In the genomic region with DNA sequence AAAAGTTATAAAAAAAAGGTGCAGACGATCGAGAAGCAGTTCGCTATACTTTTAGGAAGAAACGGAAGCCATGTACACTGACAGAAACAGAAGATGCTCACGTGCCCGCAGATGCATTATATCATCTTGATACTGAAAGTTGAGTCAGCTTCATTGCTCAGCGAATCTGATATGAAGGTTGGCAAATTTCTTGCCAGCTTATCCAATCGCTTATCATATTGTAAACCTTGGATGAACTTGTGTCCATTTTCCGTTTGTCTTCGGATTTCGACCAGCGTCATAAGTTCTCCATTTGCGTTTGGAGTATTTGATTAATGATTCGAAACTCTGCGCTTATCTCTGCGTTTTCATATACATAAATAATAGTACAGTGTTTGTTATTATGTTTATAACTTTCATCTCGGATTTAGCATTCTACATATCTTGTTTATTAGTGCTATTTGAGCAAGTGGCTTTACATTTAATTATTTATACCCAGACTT, we compare ENCODE assay signal across 1 fruit fly cellular context.
A peak's percentile ranks its signal among the peaks of the same experiment; 100 is the strongest.
TF ChIP-seq lines count a peak whose summit lies in the region.

No protein-coding gene starts in this region.

TF ChIP-seq in whole organism, prepupa, 60 proteins besides CTCF, POLR2A, EP300 and RAD21 (continued from another document):
- no peak for TF ChIP-seq CG10669 (GFP tag; optimal IDR thresholded peaks at IDR 0.05; lab: Kevin White, UChicago)
- TF ChIP-seq CG32006 (GFP tag; optimal IDR thresholded peaks at IDR 0.05; lab: Kevin White, UChicago) = peak; percentile 47
- TF ChIP-seq CG34406 (GFP tag; optimal IDR thresholded peaks at IDR 0.05; lab: Kevin White, UChicago) = peak; percentile 25
- no peak for TF ChIP-seq Ets96B (tag; optimal IDR thresholded peaks at IDR 0.05; lab: Kevin White, UChicago)
- peak; percentile 16 to 35 for TF ChIP-seq ss (GFP tag; optimal IDR thresholded peaks at IDR 0.05; lab: Kevin White, UChicago)
- TF ChIP-seq CG6163 (GFP tag; IDR thresholded peaks at IDR 0.05; lab: Robert Waterston, UW) = no peak
- TF ChIP-seq dac (GFP tag; optimal IDR thresholded peaks at IDR 0.05; lab: Kevin White, UChicago) = no peak
- no peak for TF ChIP-seq CG8319 (GFP tag; optimal IDR thresholded peaks at IDR 0.05; lab: Kevin White, UChicago)
- TF ChIP-seq Hr38 (GFP tag; optimal IDR thresholded peaks at IDR 0.05; lab: Kevin White, UChicago) = no peak
- no peak for TF ChIP-seq lz (GFP tag; optimal IDR thresholded peaks at IDR 0.05; lab: Kevin White, UChicago)
- no peak for TF ChIP-seq CG1621 (tag; optimal IDR thresholded peaks at IDR 0.05; lab: Kevin White, UChicago)
- TF ChIP-seq CG11762 (GFP tag; optimal IDR thresholded peaks at IDR 0.05; lab: Kevin White, UChicago; ENCODE audit: insufficient read depth) = no peak
- peak; percentile 9 for TF ChIP-seq CG31627 (GFP tag; optimal IDR thresholded peaks at IDR 0.05; lab: Kevin White, UChicago)
- TF ChIP-seq topi (GFP tag; optimal IDR thresholded peaks at IDR 0.05; lab: Kevin White, UChicago) = no peak
- TF ChIP-seq OdsH (GFP tag; optimal IDR thresholded peaks at IDR 0.05; lab: Kevin White, UChicago) = no peak
- no peak for TF ChIP-seq CG8119 (GFP tag; IDR thresholded peaks at IDR 0.05; lab: Robert Waterston, UW)
- TF ChIP-seq Eip75B (GFP tag; optimal IDR thresholded peaks at IDR 0.05; lab: Kevin White, UChicago) = no peak
- TF ChIP-seq Sox15 (GFP tag; optimal IDR thresholded peaks at IDR 0.05; lab: Kevin White, UChicago) = peak; percentile 1
- peak; percentile 60 for TF ChIP-seq dsx (GFP tag; optimal IDR thresholded peaks at IDR 0.05; lab: Kevin White, UChicago; ENCODE audit: poor library complexity, severe bottlenecking)
- TF ChIP-seq CG4318 (GFP tag; optimal IDR thresholded peaks at IDR 0.05; lab: Kevin White, UChicago) = peak; percentile 9
- TF ChIP-seq Hr4 (GFP tag; optimal IDR thresholded peaks at IDR 0.05; lab: Kevin White, UChicago) = no peak
- no peak for TF ChIP-seq Blimp-1 (GFP tag; optimal IDR thresholded peaks at IDR 0.05; lab: Kevin White, UChicago)
- TF ChIP-seq CG6854 (GFP tag; optimal IDR thresholded peaks at IDR 0.05; lab: Kevin White, UChicago) = no peak
- TF ChIP-seq vri (GFP tag; optimal IDR thresholded peaks at IDR 0.05; lab: Kevin White, UChicago) = peak; percentile 28
- TF ChIP-seq Sox14 (GFP tag; optimal IDR thresholded peaks at IDR 0.05; lab: Kevin White, UChicago) = peak; percentile 55
- TF ChIP-seq Ets21C (GFP tag; optimal IDR thresholded peaks at IDR 0.05; lab: Kevin White, UChicago) = no peak
- TF ChIP-seq esn (GFP tag; optimal IDR thresholded peaks at IDR 0.05; lab: Kevin White, UChicago) = peak; percentile 45
- TF ChIP-seq CG6276 (GFP tag; optimal IDR thresholded peaks at IDR 0.05; lab: Kevin White, UChicago) = no peak
- no peak for TF ChIP-seq CG3919 (GFP tag; optimal IDR thresholded peaks at IDR 0.05; lab: Kevin White, UChicago)
- TF ChIP-seq achi (GFP tag; optimal IDR thresholded peaks at IDR 0.05; lab: Kevin White, UChicago) = no peak
- no peak for TF ChIP-seq CG3032 (tag; optimal IDR thresholded peaks at IDR 0.05; lab: Kevin White, UChicago)
- no peak for TF ChIP-seq Eip93F (GFP tag; optimal IDR thresholded peaks at IDR 0.05; lab: Kevin White, UChicago)
- TF ChIP-seq CG9139 (GFP tag; optimal IDR thresholded peaks at IDR 0.05; lab: Kevin White, UChicago) = no peak
- TF ChIP-seq Met (GFP tag; optimal IDR thresholded peaks at IDR 0.05; lab: Kevin White, UChicago) = peak; percentile 41
- TF ChIP-seq acj6 (GFP tag; optimal IDR thresholded peaks at IDR 0.05; lab: Kevin White, UChicago) = peak; percentile 50
- no peak for TF ChIP-seq CG16779 (tag; optimal IDR thresholded peaks at IDR 0.05; lab: Kevin White, UChicago)
- peak; percentile 48 for TF ChIP-seq Sox102F (GFP tag; optimal IDR thresholded peaks at IDR 0.05; lab: Kevin White, UChicago)
TF ChIP-seq in whole organism, prepupa: peak in this region for 21.
